Fruit fly (Drosophila melanogaster) whole organism, larva: ENCODE results near the gene CG32199.

Experiments
- noc ChIP-seq: fragments of 200-800 bp; sonication (Bioruptor generic); optimal IDR thresholded peaks from 3 replicates; lab custom pipeline; 2019; ENCODE audit warnings: missing biosample characterization, mild to moderate bottlenecking, missing genetic modification characterization, moderate library complexity

Gene CG32199

DNA sequence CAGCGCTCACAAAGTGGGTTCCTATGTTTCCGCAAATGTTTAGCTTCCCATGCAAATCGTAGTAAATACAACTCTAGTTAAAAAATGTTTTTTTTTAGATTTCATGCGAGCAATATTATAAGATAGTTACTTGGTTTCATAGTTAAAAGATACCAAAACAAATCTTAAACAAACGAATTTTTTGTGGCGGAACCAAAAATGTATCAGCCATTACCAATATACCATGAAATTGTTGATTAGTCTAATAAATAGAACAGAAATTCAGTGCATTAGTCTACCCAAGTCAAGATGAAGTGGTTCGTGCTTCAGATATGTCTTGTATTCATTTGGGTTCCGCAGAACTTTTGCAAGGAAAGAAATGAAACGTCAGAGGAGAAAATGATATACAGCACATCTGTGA lies at the start of gene CG32199:
Gene CG32199 (plus strand): TSS at position 301 of the 400 bp plus-strand sequence.
- TF ChIP-seq noc: no peak

- TF ChIP-seq noc: no peak
These were observed 23.3 kb upstream of the CG32199 start, which contains the start of gene CG7271 for dm6 chr3L:18588387-18588786. CG7271 (plus strand) TSS chr3L:18588759.

dm6 chr3L:18593671-18594070 lies 18.0 kb upstream of the CG32199 start, which contains the start of gene term:
term (minus strand) TSS chr3L:18593771.
- no peak for TF ChIP-seq noc

DNA sequence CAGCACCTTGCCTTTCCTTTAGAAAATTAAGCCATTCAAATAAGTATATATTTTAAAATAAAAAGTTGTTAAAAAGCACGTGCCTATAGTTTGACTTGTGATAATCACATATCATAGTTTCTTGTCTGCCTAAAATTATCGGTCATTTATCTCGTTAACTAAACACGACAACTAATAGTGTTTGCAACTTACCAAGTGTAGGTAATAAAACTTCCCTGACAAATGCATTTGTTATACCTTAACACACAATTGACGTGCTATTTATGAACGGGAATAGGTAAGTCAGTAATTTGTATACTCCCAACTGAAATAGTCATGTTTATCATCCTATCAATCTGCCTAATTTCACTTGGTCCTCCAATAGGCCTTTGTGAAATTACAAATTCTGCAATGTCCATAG lies 8.6 kb upstream of the CG32199 start, which contains the start of gene CG18234:
Gene CG18234 (plus strand): TSS at position 301 of the 400 bp plus-strand sequence.
- no peak for TF ChIP-seq noc

DNA sequence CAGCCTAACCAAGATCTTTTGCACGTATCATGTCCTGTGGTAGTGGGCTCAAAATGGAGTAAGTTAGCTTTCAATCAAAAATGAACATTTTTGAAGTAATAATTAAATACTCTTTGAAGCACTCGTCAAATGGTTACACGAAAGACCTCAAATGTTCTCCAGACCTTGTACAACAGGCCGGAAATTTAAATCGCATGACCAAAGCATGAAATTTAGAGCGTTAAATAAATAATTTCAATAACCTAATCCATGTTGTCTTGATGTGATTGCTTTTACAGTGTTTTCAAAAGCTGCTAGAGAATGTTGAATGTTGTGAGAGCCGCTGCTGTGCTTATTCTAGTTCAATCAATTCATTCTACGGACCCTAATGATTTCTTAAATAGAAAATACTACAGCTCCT lies 6.5 kb upstream of the CG32199 start, which contains the start of gene CG18233:
Gene CG18233 (plus strand): TSS at position 301 of the 400 bp plus-strand sequence.
- no peak for TF ChIP-seq noc

- TF ChIP-seq noc: no peak
These were observed 4.5 kb upstream of the CG32199 start, which contains the start of gene CG18231 for dm6 chr3L:18607162-18607561. CG18231 (plus strand) TSS chr3L:18607462.

DNA sequence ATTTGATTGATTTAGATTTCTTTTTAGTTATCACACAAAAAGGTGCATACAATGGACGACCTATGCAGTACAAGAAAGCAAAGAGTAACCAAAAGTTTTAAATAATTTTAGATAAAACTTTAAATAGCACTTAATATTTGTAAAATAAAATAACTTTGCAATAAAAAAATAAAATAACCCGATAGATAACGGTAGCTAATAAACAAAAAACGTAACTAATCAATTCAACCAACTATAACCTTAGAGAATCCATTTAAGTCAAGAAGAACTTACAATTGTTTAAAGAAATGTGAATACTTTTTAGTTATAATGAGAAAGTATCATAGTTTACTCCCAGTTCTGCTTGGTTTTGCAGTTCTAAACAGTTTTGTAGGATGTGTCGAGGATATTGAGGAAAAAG lies 2.4 kb upstream of the CG32199 start, which contains the start of gene CG32201:
Gene CG32201 (plus strand): TSS at position 301 of the 400 bp plus-strand sequence.
- no peak for TF ChIP-seq noc

DNA sequence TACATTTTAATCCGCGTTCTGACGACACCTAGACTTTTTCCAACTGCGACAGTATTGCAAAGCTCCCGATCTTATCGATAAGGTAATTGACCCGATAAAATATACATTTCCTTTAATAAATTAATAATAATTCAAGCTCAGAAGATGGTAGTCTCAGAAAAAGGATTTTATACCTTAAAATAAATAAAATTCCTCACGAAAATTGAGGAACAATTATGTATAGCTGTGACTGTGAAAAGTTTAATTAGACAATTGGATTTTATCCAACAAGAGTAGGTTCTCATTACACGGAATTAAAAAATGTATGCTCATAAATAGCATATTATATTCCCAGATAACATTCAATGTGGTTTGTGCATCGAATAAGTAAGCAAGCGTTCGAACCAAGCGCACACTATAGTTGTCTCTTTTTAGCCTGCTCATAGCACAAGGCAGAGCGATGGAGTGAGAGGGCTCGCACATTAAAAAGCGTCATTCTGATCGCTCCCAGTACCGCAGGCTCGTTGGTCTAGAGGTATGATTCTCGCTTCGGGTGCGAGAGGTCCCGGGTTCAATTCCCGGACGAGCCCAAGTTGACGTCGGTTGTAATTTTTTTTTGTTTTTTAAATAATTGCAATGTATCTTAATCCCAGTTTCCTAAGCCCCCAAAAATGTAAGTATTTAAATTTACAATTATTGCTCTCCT lies 6.3 kb downstream of the CG32199 start, which contains the start of the genes CG13380 and CG4174:
Gene CG13380 (minus strand): TSS at position 51 of the 685 bp plus-strand sequence.
Gene CG4174 (minus strand): TSS at position 51 of the 685 bp plus-strand sequence.
- TF ChIP-seq noc: no peak

DNA sequence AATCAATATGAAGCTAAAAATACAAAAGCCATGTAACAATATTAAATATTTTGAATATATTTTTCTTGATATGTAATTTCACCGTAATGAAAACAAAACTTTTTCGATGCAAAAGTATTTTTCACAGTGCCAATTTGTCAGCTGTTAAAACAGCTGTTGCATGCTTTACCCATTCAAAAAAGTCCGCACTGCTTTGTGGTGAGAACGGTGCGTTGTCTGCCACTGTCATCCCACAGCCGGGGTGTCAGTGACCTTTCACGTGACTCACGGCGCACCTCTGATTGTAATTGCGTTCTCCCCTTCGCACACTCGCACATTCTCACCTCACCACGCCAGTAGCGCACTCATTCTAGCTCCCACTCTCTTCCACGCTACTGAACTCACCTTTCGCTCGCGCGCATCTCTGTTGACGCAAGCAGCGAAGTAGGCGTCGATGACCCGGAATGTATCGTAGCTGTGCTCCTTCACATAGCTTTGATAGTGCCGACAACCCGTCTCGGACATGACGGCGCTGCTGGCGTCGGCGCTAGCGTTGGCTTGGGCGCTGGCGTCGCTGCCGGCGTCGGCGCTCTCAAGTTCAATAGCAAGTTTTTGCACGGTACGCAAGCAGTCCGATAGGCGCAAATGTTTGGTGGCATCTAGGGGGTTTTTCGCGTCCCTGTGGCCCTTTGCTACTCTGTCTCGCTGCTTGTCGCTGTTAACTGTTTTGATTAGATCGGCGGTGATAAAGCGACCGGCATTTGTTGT lies 9.5 kb downstream of the CG32199 start:
- TF ChIP-seq noc: no peak

- no peak for TF ChIP-seq noc
These were observed 10.2 kb downstream of the CG32199 start, which contains the start of gene not for dm6 chr3L:18621735-18622421. not (minus strand) TSS chr3L:18622129.

dm6 chr3L:18622422-18622739 lies 10.7 kb downstream of the CG32199 start, which contains the start of gene bora:
bora (plus strand) TSS chr3L:18622692.
- no peak for TF ChIP-seq noc

dm6 chr3L:18625786-18626185 lies 14.1 kb downstream of the CG32199 start, which contains the start of gene MYPT-75D:
MYPT-75D (plus strand) TSS chr3L:18625959.
- TF ChIP-seq noc: peak; percentile 6

- TF ChIP-seq noc: no peak
These were observed 14.9 kb downstream of the CG32199 start for dm6 chr3L:18626451-18627079.

- no peak for TF ChIP-seq noc
These were observed 16.2 kb downstream of the CG32199 start for dm6 chr3L:18627657-18628455.

- peak; percentile 7 for TF ChIP-seq noc
These were observed 16.8 kb downstream of the CG32199 start for dm6 chr3L:18628458-18628857.
